Worm (Caenorhabditis elegans): ENCODE data around the gene col-3.

DNA sequence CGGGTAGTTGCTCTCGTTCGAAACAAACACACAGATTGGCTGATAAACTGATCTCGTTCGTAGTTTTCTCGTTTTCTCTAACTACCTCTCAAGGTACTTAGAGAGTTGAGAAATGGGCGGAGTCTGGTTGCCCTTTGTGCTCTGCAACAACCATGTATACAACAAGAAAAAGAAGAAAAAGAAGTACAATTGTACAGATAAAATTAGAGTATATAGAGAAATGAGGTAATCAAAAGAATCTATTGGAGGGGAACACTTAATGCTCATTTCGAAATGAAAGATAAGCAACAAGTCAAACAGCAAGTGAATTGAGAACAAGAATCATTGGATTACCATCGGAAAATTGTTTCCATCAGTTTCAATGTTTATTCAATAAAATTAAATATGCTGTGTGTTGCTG lies 40.8 kb downstream of the col-3 start, which contains the start of gene C09G9.1:
- TF ChIP-seq snpc-4 (tag; optimal IDR thresholded peaks at IDR 0.05) (no peak), nhr-11 (tag; optimal IDR thresholded peaks at IDR 0.05) (no peak)
